Fruit fly (Drosophila melanogaster) whole organism, embryonic: ENCODE data around the gene CG7518.

Experiments used
- Asciz ChIP-seq: fragments of 200-800 bp; sonication (Bioruptor generic); optimal IDR thresholded peaks from 2 replicates; lab custom pipeline; 2017; ENCODE audit warnings: missing biosample characterization, mild to moderate bottlenecking, missing genetic modification characterization, missing genetic modification reagents
- Bdp1 ChIP-seq: fragments of 200-800 bp; sonication (Bioruptor generic); optimal IDR thresholded peaks from 3 replicates; lab custom pipeline; 2016; ENCODE audit warnings: missing biosample characterization, missing genetic modification characterization
- CG10321 ChIP-seq: fragments of 200-800 bp; sonication (Bioruptor generic); IDR thresholded peaks from 2 replicates; pipeline ENCODE4 v1.3.6; 2022; ENCODE audit warnings: missing biosample characterization, missing genetic modification characterization
- CG10959 ChIP-seq: fragments of 200-800 bp; sonication (Bioruptor generic); IDR thresholded peaks from 2 replicates; pipeline ENCODE4 v1.3.6; 2022; ENCODE audit warnings: missing biosample characterization, missing genetic modification characterization
- CG12391 ChIP-seq: fragments of 200-800 bp; sonication (Bioruptor generic); optimal IDR thresholded peaks from 3 replicates; lab custom pipeline; 2018; ENCODE audit warnings: missing biosample characterization, mild to moderate bottlenecking, missing genetic modification characterization, moderate library complexity
- CG15073 ChIP-seq: fragments of 200-800 bp; sonication (Bioruptor generic); optimal IDR thresholded peaks from 2 replicates; lab custom pipeline; 2016; ENCODE audit warnings: missing biosample characterization, missing genetic modification characterization
- CG18599 ChIP-seq: fragments of 200-800 bp; sonication (Bioruptor generic); optimal IDR thresholded peaks from 3 replicates; lab custom pipeline; 2017; ENCODE audit warnings: missing biosample characterization, missing genetic modification characterization, mild to moderate bottlenecking, moderate library complexity, missing genetic modification reagents
- CG2889 ChIP-seq: fragments of 200-800 bp; sonication (Bioruptor generic); IDR thresholded peaks from 3 replicates; pipeline ENCODE4 v1.3.6; 2022; ENCODE audit warnings: missing biosample characterization, missing genetic modification characterization
- CG3281 ChIP-seq: fragments of 200-800 bp; sonication (Bioruptor generic); optimal IDR thresholded peaks from 3 replicates; lab custom pipeline; 2017; ENCODE audit warnings: missing biosample characterization, mild to moderate bottlenecking, missing genetic modification characterization
- CG34376 ChIP-seq: fragments of 200-800 bp; sonication (Bioruptor generic); optimal IDR thresholded peaks from 2 replicates; lab custom pipeline; 2018; ENCODE audit warnings: missing biosample characterization, mild to moderate bottlenecking, missing genetic modification characterization
- CG6175 ChIP-seq: fragments of 200-800 bp; sonication (Bioruptor generic); IDR thresholded peaks from 3 replicates; pipeline ENCODE4 v1.3.6; 2022; ENCODE audit warnings: missing biosample characterization, missing genetic modification characterization
- CG6689 ChIP-seq: fragments of 200-800 bp; sonication (Bioruptor generic); IDR thresholded peaks from 2 replicates; pipeline ENCODE4 v1.3.6; 2022; ENCODE audit warnings: missing biosample characterization, missing genetic modification characterization
- CG8290 ChIP-seq, 3 experiments: fragments of 200-800 bp; sonication (Bioruptor generic); optimal IDR thresholded peaks; 2 replicates each; lab custom pipeline; 2016 to 2019; ENCODE audit warnings: missing biosample characterization in 3 of 3, missing genetic modification characterization in 3 of 3, mild to moderate bottlenecking in 2 of 3, moderate library complexity in 1 of 3
- CoRest ChIP-seq: fragments of 200-800 bp; sonication (Bioruptor generic); optimal IDR thresholded peaks from 3 replicates; lab custom pipeline; 2018; ENCODE audit warnings: missing biosample characterization, mild to moderate bottlenecking, missing genetic modification characterization, moderate library complexity
- GATAe ChIP-seq: fragments of 200-800 bp; sonication (Bioruptor generic); conservative IDR thresholded peaks from 2 replicates; pipeline ENCODE4 v1.3.6; 2022; ENCODE audit warnings: missing biosample characterization, missing genetic modification characterization
- Med ChIP-seq: fragments of 200-800 bp; sonication (Bioruptor generic); peaks from one replicate; lab custom pipeline; 2016; ENCODE audit warnings: missing biosample characterization, missing genetic modification characterization, mild to moderate bottlenecking, inconsistent platforms, moderate library complexity
- NFAT ChIP-seq: fragments of 200-800 bp; sonication (Bioruptor generic); IDR thresholded peaks from 2 replicates; pipeline ENCODE4 v1.3.6; 2022; ENCODE audit warnings: missing biosample characterization, missing genetic modification characterization
- Opbp ChIP-seq: fragments of 200-800 bp; sonication (Bioruptor generic); IDR thresholded peaks from 3 replicates; pipeline ENCODE4 v1.3.6; 2022; ENCODE audit warnings: missing biosample characterization, missing genetic modification characterization; ENCODE audit not compliant: partially characterized antibody
- Ptx1 ChIP-seq: fragments of 200-800 bp; sonication (Bioruptor generic); IDR thresholded peaks from 2 replicates; pipeline ENCODE4 v1.3.6; 2022; ENCODE audit warnings: missing biosample characterization, missing genetic modification characterization
- Rfx ChIP-seq: fragments of 200-800 bp; sonication (Bioruptor generic); IDR thresholded peaks from 2 replicates; pipeline ENCODE4 v1.3.6; 2022; ENCODE audit warnings: missing biosample characterization, missing genetic modification characterization
- chif ChIP-seq, 2 experiments: fragments of 200-800 bp; sonication (Bioruptor generic); optimal IDR thresholded peaks; 3 replicates each; lab custom pipeline; 2016; ENCODE audit warnings: missing biosample characterization in 2 of 2, missing genetic modification characterization in 2 of 2
- chinmo ChIP-seq: fragments of 200-800 bp; sonication (Bioruptor generic); IDR thresholded peaks from 4 replicates; pipeline ENCODE4 v1.3.6; 2022; ENCODE audit warnings: missing biosample characterization, missing genetic modification characterization; ENCODE audit not compliant: partially characterized antibody
- corto ChIP-seq: fragments of 200-800 bp; sonication (Bioruptor generic); optimal IDR thresholded peaks from 2 replicates; lab custom pipeline; 2016; ENCODE audit warnings: missing biosample characterization, mild to moderate bottlenecking, missing genetic modification characterization, moderate library complexity
- eve ChIP-seq, 2 experiments: fragments of >200 bp; optimal IDR thresholded peaks; 2 replicates each; lab custom pipeline; 2017; ENCODE audit warnings: missing biosample characterization in 2 of 2, missing genetic modification characterization in 2 of 2
- exex ChIP-seq: fragments of 200-800 bp; sonication (Bioruptor generic); optimal IDR thresholded peaks from 4 replicates; lab custom pipeline; 2018; ENCODE audit warnings: missing biosample characterization, mild to moderate bottlenecking, missing genetic modification characterization, moderate library complexity
- fd96Cb ChIP-seq: fragments of 200-800 bp; sonication (Bioruptor generic); optimal IDR thresholded peaks from 2 replicates; lab custom pipeline; 2018; ENCODE audit warnings: missing biosample characterization, mild to moderate bottlenecking, missing genetic modification characterization, moderate library complexity
- gce ChIP-seq: fragments of 200-800 bp; sonication (Bioruptor generic); IDR thresholded peaks from 3 replicates; pipeline ENCODE4 v1.3.6; 2022; ENCODE audit warnings: missing biosample characterization, missing genetic modification characterization
- gcm ChIP-seq: fragments of 200-800 bp; sonication (Bioruptor generic); optimal IDR thresholded peaks from 2 replicates; lab custom pipeline; 2019; ENCODE audit warnings: missing biosample characterization, mild to moderate bottlenecking, missing genetic modification characterization, moderate library complexity
- gem ChIP-seq: fragments of 200-800 bp; sonication (Bioruptor generic); optimal IDR thresholded peaks from 2 replicates; lab custom pipeline; 2019; ENCODE audit warnings: missing biosample characterization, mild to moderate bottlenecking, missing genetic modification characterization, moderate library complexity
- grn ChIP-seq: fragments of 200-800 bp; sonication (Bioruptor generic); optimal IDR thresholded peaks from 3 replicates; lab custom pipeline; 2017; ENCODE audit warnings: missing biosample characterization, missing genetic modification characterization
- hb ChIP-seq: fragments of 200-800 bp; sonication (Bioruptor generic); IDR thresholded peaks from 3 replicates; pipeline ENCODE4 v1.3.6; 2022; ENCODE audit warnings: missing biosample characterization, missing genetic modification characterization; ENCODE audit not compliant: partially characterized antibody
- kah ChIP-seq: fragments of 200-800 bp; sonication (Bioruptor generic); optimal IDR thresholded peaks from 2 replicates; lab custom pipeline; 2018; ENCODE audit warnings: missing biosample characterization, mild to moderate bottlenecking, missing genetic modification characterization
- mirr ChIP-seq: fragments of 200-800 bp; sonication (Bioruptor generic); optimal IDR thresholded peaks from 3 replicates; lab custom pipeline; 2018; ENCODE audit warnings: missing biosample characterization, mild to moderate bottlenecking, missing genetic modification characterization
- prd ChIP-seq, 3 experiments: fragments of >200 bp in 2 of 3; fragments of 200-800 bp in 1 of 3; sonication (Bioruptor generic) in 1 of 3; optimal IDR thresholded peaks in 2 of 3; IDR thresholded peaks in 1 of 3; 2 replicates in 2 of 3; 3 replicates in 1 of 3; pipeline versions ENCODE4 v1.3.6 to Lab custom; 2017 to 2022; ENCODE audit warnings: missing biosample characterization in 1 of 3, missing genetic modification characterization in 1 of 3
- row ChIP-seq: fragments of 200-800 bp; sonication (Bioruptor generic); IDR thresholded peaks from 3 replicates; pipeline ENCODE4 v1.3.6; 2022; ENCODE audit warnings: missing biosample characterization, missing genetic modification characterization
- sens ChIP-seq: fragments of 200-800 bp; sonication (Bioruptor generic); peaks from one replicate; lab custom pipeline; 2016; ENCODE audit warnings: missing biosample characterization, missing genetic modification characterization
- sens-2 ChIP-seq: fragments of 200-800 bp; sonication (Bioruptor generic); IDR thresholded peaks from 2 replicates; pipeline ENCODE4 v1.3.6; 2022; ENCODE audit warnings: missing biosample characterization, missing genetic modification characterization
- ssp ChIP-seq: fragments of 200-800 bp; sonication (Bioruptor generic); IDR thresholded peaks from 2 replicates; pipeline ENCODE4 v1.3.6; 2022; ENCODE audit warnings: missing biosample characterization, missing genetic modification characterization
- sug ChIP-seq: fragments of 200-800 bp; optimal IDR thresholded peaks from 2 replicates; lab custom pipeline; 2019; ENCODE audit warnings: missing biosample characterization, mild to moderate bottlenecking, missing genetic modification characterization, moderate library complexity
- tll ChIP-seq, 2 experiments: fragments of 200-800 bp in 1 of 2; fragments of >200 bp in 1 of 2; sonication (Bioruptor generic) in 1 of 2; optimal IDR thresholded peaks; 2 replicates each; lab custom pipeline; 2017 to 2019; ENCODE audit warnings: missing biosample characterization in 2 of 2, missing genetic modification characterization in 2 of 2, mild to moderate bottlenecking in 1 of 2, moderate library complexity in 1 of 2

Gene CG7518

dm6 chr3R:12997550-12998233, at the start of gene CG7518, which contains the start of the genes CG17327 and CG44194 (continued):
- TF ChIP-seq NFAT (peak; percentile 57), sug (tag; lab: Kevin White, UChicago) (no peak), Ptx1 (GFP tag; lab: Robert Waterston, UW) (peak; percentile 29; the same call in 1 of the 2 replicates), CG34376 (GFP tag; lab: Kevin White, UChicago) (peak; percentile 5), Opbp (GFP tag; lab: Robert Waterston, UW) (peak; percentile 47; the same call in 1 of the 3 replicates), CG18599 (GFP tag; lab: Kevin White, UChicago) (no peak), tll (GFP tag; optimal IDR thresholded peaks at IDR 0.05; lab: Kevin White, UChicago) (peak in 1 of 2 experiments; percentile 25), fd96Cb (tag; lab: Kevin White, UChicago) (peak; percentile 5)
- TF ChIP-seq, all 482 proteins: peak for 116

- TF ChIP-seq gem (tag; lab: Kevin White, UChicago), result peak; percentile 2
- peak in 1 of 2 experiments; percentile 3 for TF ChIP-seq chif (GFP tag; optimal IDR thresholded peaks at IDR 0.05; lab: Kevin White, UChicago)
- 0 out of 3 replicates have a peak, but pooled peaks have one; percentile 13 for TF ChIP-seq row (GFP tag; lab: Robert Waterston, UW)
- TF ChIP-seq sens (GFP tag; lab: Kevin White, UChicago), result peak; percentile 47
- TF ChIP-seq CG6689 (GFP tag; lab: Robert Waterston, UW), result 0 out of 2 replicates have a peak, but pooled peaks have one; percentile 13
- no peak for TF ChIP-seq CoRest (tag; lab: Kevin White, UChicago)
- no peak for TF ChIP-seq prd (optimal IDR thresholded peaks at IDR 0.05; lab: Kevin White, UChicago)
- peak; percentile 42; the same call in 1 of the 3 replicates for TF ChIP-seq prd (GFP tag; IDR thresholded peaks at IDR 0.05; lab: Robert Waterston, UW)
- no peak for TF ChIP-seq Asciz (GFP tag; lab: Kevin White, UChicago)
Observed at dm6 chr3R:12957388-12957787, 40.5 kb upstream of the CG7518 start.

dm6 chr3R:12960227-12960626, 37.7 kb upstream of the CG7518 start:
- TF ChIP-seq ssp (GFP tag; lab: Robert Waterston, UW), result no peak
- TF ChIP-seq CG15073 (GFP tag; lab: Kevin White, UChicago), result no peak
- TF ChIP-seq Rfx, result no peak
- TF ChIP-seq GATAe (GFP tag; lab: Robert Waterston, UW), result peak; percentile 46; the same call in 1 of the 2 replicates
- TF ChIP-seq sens-2 (GFP tag; lab: Robert Waterston, UW), result 0 out of 2 replicates have a peak, but pooled peaks have one; percentile 29
- TF ChIP-seq exex (tag; lab: Kevin White, UChicago), result peak; percentile 62
- TF ChIP-seq mirr (GFP tag; lab: Kevin White, UChicago), result peak; percentile 35
- TF ChIP-seq CG10321 (GFP tag; lab: Robert Waterston, UW), result no peak
- TF ChIP-seq CG6175 (GFP tag; lab: Robert Waterston, UW), result peak; percentile 65; the same call in 2 of the 3 replicates
- no peak for TF ChIP-seq CG12391 (tag; lab: Kevin White, UChicago)
- TF ChIP-seq gcm (GFP tag; lab: Kevin White, UChicago), result no peak
- peak; percentile 18 for TF ChIP-seq sens (GFP tag; lab: Kevin White, UChicago)
- 0 out of 3 replicates have a peak, but pooled peaks have one; percentile 17 for TF ChIP-seq gce (GFP tag; lab: Robert Waterston, UW)
- no peak for TF ChIP-seq Bdp1 (GFP tag; lab: Kevin White, UChicago)
- peak; percentile 77; the same call in 1 of the 4 replicates for TF ChIP-seq chinmo
- no peak for TF ChIP-seq eve (GFP tag; optimal IDR thresholded peaks at IDR 0.05; lab: Kevin White, UChicago)
- TF ChIP-seq Med, result no peak
- peak; percentile 35 for TF ChIP-seq grn (GFP tag; lab: Kevin White, UChicago)
- 0 out of 2 replicates have a peak, but pooled peaks have one; percentile 5 for TF ChIP-seq CG10959 (GFP tag; lab: Robert Waterston, UW)
- peak; percentile 1 for TF ChIP-seq CG3281
- TF ChIP-seq CG2889 (GFP tag; lab: Robert Waterston, UW), result no peak
- TF ChIP-seq CoRest (tag; lab: Kevin White, UChicago), result no peak
- no peak for TF ChIP-seq kah
- TF ChIP-seq hb (GFP tag; lab: Robert Waterston, UW), result no peak
- TF ChIP-seq CG8290 (GFP tag; optimal IDR thresholded peaks at IDR 0.05; lab: Kevin White, UChicago), result no peak
- TF ChIP-seq CG8290 (tag; optimal IDR thresholded peaks at IDR 0.05; lab: Kevin White, UChicago), result peak in 1 of 2 experiments; percentile 6
- peak; percentile 18 for TF ChIP-seq corto (GFP tag; lab: Kevin White, UChicago)
